Worm (Caenorhabditis elegans) whole organism, midembryonic: ENCODE results near the gene C14A4.13.

Experiments used
- T22C8.4 ChIP-seq: fragments of 200-800 bp; sonication (Bioruptor generic); IDR thresholded peaks from 2 replicates; pipeline ENCODE4 v1.3.6; 2022; ENCODE audit warnings: missing genetic modification characterization, missing compliant biosample characterization
- flt-1 ChIP-seq: fragments of 200-800 bp; sonication (Bioruptor generic); IDR thresholded peaks from 2 replicates; pipeline ENCODE4 v1.3.6; 2022; ENCODE audit warnings: missing genetic modification characterization, missing compliant biosample characterization
- tab-1 ChIP-seq: fragments of 200-800 bp; sonication (Bioruptor generic); IDR thresholded peaks from 2 replicates; pipeline ENCODE4 v1.3.6; 2022; ENCODE audit warnings: missing genetic modification characterization, missing compliant biosample characterization

DNA sequence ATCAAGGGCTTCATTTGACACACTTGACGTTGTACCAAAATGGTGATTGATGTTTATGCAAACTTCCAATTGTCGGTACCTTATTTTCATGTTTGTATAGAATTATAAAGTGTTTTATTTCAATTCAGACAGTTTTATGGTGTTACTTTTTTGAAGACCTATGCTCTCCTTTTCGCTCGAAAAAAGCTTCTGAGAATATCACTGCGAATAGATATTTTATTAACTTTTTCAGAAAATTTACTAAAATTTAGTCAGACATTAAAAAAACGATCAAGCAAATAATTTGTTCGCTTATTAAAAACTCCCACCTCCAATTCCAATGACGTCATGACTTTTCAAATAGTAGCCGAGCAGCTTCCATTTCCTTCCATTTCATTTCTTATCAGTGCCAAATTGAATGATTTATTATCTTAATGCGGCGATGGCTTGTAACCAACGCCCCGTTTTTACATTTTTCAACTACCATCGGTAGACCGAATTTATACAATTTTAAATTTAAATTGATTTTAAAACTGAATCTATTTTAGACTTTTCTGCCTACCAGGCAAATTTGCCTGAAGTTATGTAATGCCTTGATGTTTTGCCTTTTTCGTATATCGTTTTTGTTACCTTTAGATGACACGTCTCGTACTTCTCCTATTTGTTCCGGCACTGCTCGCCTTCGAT is 28.8 kb downstream of the C14A4.13 start, which contains the start of gene M28.10:
- TF ChIP-seq tab-1 (GFP tag; lab: Robert Waterston, UW), result no peak
- TF ChIP-seq T22C8.4 (GFP tag; lab: Robert Waterston, UW), result no peak
- no peak for TF ChIP-seq flt-1 (GFP tag; lab: Robert Waterston, UW)
